Worm (Caenorhabditis elegans): ENCODE measurements around the gene H39E23.2.

ce11 chrV:14146199-14146598 is 36.1 kb downstream of the H39E23.2 start, which contains the start of gene acs-10:
- no peak for TF ChIP-seq snpc-4 (tag; optimal IDR thresholded peaks at IDR 0.05)
- TF ChIP-seq egl-27 (tag; optimal IDR thresholded peaks at IDR 0.05), result no peak
